Worm (Caenorhabditis elegans) whole organism, L4 larva: ENCODE data around the gene srlf-3.

Experiments used
- aha-1 ChIP-seq: fragments of 150-350 bp; peaks from one replicate; lab custom pipeline; 2014; ENCODE audit warnings: missing biosample characterization, missing genetic modification characterization
- ceh-82 ChIP-seq: sonication (generic microtip); optimal IDR thresholded peaks from 2 replicates; lab custom pipeline; 2017; ENCODE audit warnings: missing biosample characterization, missing genetic modification characterization
- lin-13 ChIP-seq: fragments of 150-350 bp; optimal IDR thresholded peaks from 2 replicates; lab custom pipeline; 2014; ENCODE audit warnings: missing biosample characterization, missing genetic modification reagents, missing genetic modification characterization
- mdl-1 ChIP-seq, 2 experiments: fragments of 150-350 bp in 1 of 2; sonication (generic microtip) in 1 of 2; optimal IDR thresholded peaks; 2 replicates each; lab custom pipeline; 2014 to 2017; ENCODE audit warnings: missing biosample characterization in 2 of 2, missing genetic modification characterization in 2 of 2
- mdt-29 ChIP-seq: fragments of 200-800 bp; sonication (Bioruptor generic); IDR thresholded peaks from 2 replicates; pipeline ENCODE4 v1.3.6; 2022; ENCODE audit warnings: missing genetic modification reagents, missing genetic modification characterization, missing compliant biosample characterization
- nhr-6 ChIP-seq: fragments of 150-350 bp; optimal IDR thresholded peaks from 2 replicates; lab custom pipeline; 2014; ENCODE audit warnings: missing biosample characterization, missing genetic modification characterization
- nhr-76 ChIP-seq: fragments of 150-350 bp; optimal IDR thresholded peaks from 2 replicates; lab custom pipeline; 2014; ENCODE audit warnings: missing biosample characterization, missing genetic modification characterization
- nhr-77 ChIP-seq: fragments of 150-350 bp; optimal IDR thresholded peaks from 2 replicates; lab custom pipeline; 2014; ENCODE audit warnings: missing biosample characterization, missing genetic modification characterization
- saeg-2 ChIP-seq: fragments of 200-800 bp; sonication (Bioruptor generic); IDR thresholded peaks from 2 replicates; pipeline ENCODE4 v1.3.6; 2022; ENCODE audit warnings: missing genetic modification reagents, missing genetic modification characterization, missing compliant biosample characterization
- set-16 ChIP-seq: fragments of 200-800 bp; sonication (Bioruptor generic); IDR thresholded peaks from 2 replicates; pipeline ENCODE4 v1.3.6; 2022; ENCODE audit warnings: missing genetic modification reagents, missing genetic modification characterization, missing compliant biosample characterization
- snpc-4 ChIP-seq: fragments of 150-350 bp; optimal IDR thresholded peaks from 2 replicates; lab custom pipeline; 2014; ENCODE audit warnings: missing biosample characterization, missing genetic modification characterization
- unc-130 ChIP-seq: sonication (generic microtip); optimal IDR thresholded peaks from 2 replicates; lab custom pipeline; 2016; ENCODE audit warnings: missing genetic modification reagents, missing genetic modification characterization, missing compliant biosample characterization

- TF ChIP-seq ceh-82 (tag; lab: Kevin White, UChicago) (no peak), set-16 (GFP tag; lab: Robert Waterston, UW) (no peak), lin-13 (GFP tag; lab: Kevin White, UChicago) (no peak), nhr-6 (tag; lab: Kevin White, UChicago) (no peak), unc-130 (no peak), mdl-1 (tag; optimal IDR thresholded peaks at IDR 0.05; lab: Kevin White, UChicago) (no peak), aha-1 (no peak), nhr-77 (tag; lab: Kevin White, UChicago) (no peak), snpc-4 (no peak), saeg-2 (GFP tag; lab: Robert Waterston, UW) (no peak), mdt-29 (GFP tag; lab: Robert Waterston, UW) (no peak), nhr-76 (tag; lab: Kevin White, UChicago) (no peak)
Observed at ce11 chrIV:8513619-8514018, 26.3 kb downstream of the srlf-3 start, which contains the start of gene cks-1.
